Fruit fly (Drosophila melanogaster) whole organism, embryonic: Measurements from ENCODE around the gene CG9044.

Experiments used
- CG2202 ChIP-seq: fragments of 200-800 bp; sonication (Bioruptor generic); optimal IDR thresholded peaks from 2 replicates; lab custom pipeline; 2018; ENCODE audit warnings: missing biosample characterization, mild to moderate bottlenecking, missing genetic modification characterization
- CG9215 ChIP-seq: fragments of 200-800 bp; sonication (Bioruptor generic); IDR thresholded peaks from 2 replicates; pipeline ENCODE4 v1.3.6; 2022; ENCODE audit warnings: missing biosample characterization, missing genetic modification characterization
- CG9437 ChIP-seq: fragments of 200-800 bp; sonication (Bioruptor generic); optimal IDR thresholded peaks from 2 replicates; lab custom pipeline; 2018; ENCODE audit warnings: missing biosample characterization, mild to moderate bottlenecking, missing genetic modification characterization
- Dp ChIP-seq: fragments of 200-800 bp; sonication (Bioruptor generic); optimal IDR thresholded peaks from 2 replicates; lab custom pipeline; 2018; ENCODE audit warnings: missing biosample characterization, mild to moderate bottlenecking, missing genetic modification characterization, moderate library complexity
- E2f2 ChIP-seq: fragments of 200-800 bp; sonication (Bioruptor generic); IDR thresholded peaks from 2 replicates; pipeline ENCODE4 v1.3.6; 2022; ENCODE audit warnings: missing biosample characterization, missing genetic modification characterization
- Ets97D ChIP-seq: fragments of 200-800 bp; sonication (Bioruptor generic); optimal IDR thresholded peaks from 3 replicates; lab custom pipeline; 2016; ENCODE audit warnings: missing biosample characterization, missing genetic modification characterization
- Lim3 ChIP-seq: fragments of 200-800 bp; sonication (Bioruptor generic); IDR thresholded peaks from 2 replicates; pipeline ENCODE4 v1.3.6; 2022; ENCODE audit warnings: missing biosample characterization, missing genetic modification characterization
- Med ChIP-seq: fragments of 200-800 bp; sonication (Bioruptor generic); peaks from one replicate; lab custom pipeline; 2016; ENCODE audit warnings: missing biosample characterization, missing genetic modification characterization, mild to moderate bottlenecking, inconsistent platforms, moderate library complexity
- Myb ChIP-seq: fragments of 200-800 bp; sonication (Bioruptor generic); optimal IDR thresholded peaks from 2 replicates; lab custom pipeline; 2016; ENCODE audit warnings: missing biosample characterization, missing genetic modification characterization
- bbx ChIP-seq: fragments of 200-800 bp; sonication (Bioruptor generic); IDR thresholded peaks from 2 replicates; pipeline ENCODE4 v1.3.6; 2022; ENCODE audit warnings: missing biosample characterization, missing genetic modification characterization; ENCODE audit not compliant: partially characterized antibody
- br ChIP-seq: fragments of >200 bp; optimal IDR thresholded peaks from 2 replicates; lab custom pipeline; 2017
- chinmo ChIP-seq: fragments of 200-800 bp; sonication (Bioruptor generic); IDR thresholded peaks from 4 replicates; pipeline ENCODE4 v1.3.6; 2022; ENCODE audit warnings: missing biosample characterization, missing genetic modification characterization; ENCODE audit not compliant: partially characterized antibody
- gcm2 ChIP-seq: fragments of 200-800 bp; sonication (Bioruptor generic); optimal IDR thresholded peaks from 2 replicates; lab custom pipeline; 2016; ENCODE audit warnings: missing biosample characterization, missing genetic modification characterization
- gfzf ChIP-seq: fragments of 200-800 bp; sonication (Bioruptor generic); optimal IDR thresholded peaks from 2 replicates; lab custom pipeline; 2016; ENCODE audit warnings: missing biosample characterization, mild to moderate bottlenecking, missing genetic modification characterization, moderate library complexity
- phol ChIP-seq: fragments of 200-800 bp; sonication (Bioruptor generic); optimal IDR thresholded peaks from 3 replicates; lab custom pipeline; 2018; ENCODE audit warnings: missing biosample characterization, mild to moderate bottlenecking, missing genetic modification characterization, moderate library complexity
- pzg ChIP-seq: fragments of 200-800 bp; sonication (Bioruptor generic); optimal IDR thresholded peaks from 3 replicates; lab custom pipeline; 2018; ENCODE audit warnings: missing biosample characterization, mild to moderate bottlenecking, missing genetic modification characterization, moderate library complexity
- row ChIP-seq: fragments of 200-800 bp; sonication (Bioruptor generic); IDR thresholded peaks from 3 replicates; pipeline ENCODE4 v1.3.6; 2022; ENCODE audit warnings: missing biosample characterization, missing genetic modification characterization

Gene CG9044

DNA sequence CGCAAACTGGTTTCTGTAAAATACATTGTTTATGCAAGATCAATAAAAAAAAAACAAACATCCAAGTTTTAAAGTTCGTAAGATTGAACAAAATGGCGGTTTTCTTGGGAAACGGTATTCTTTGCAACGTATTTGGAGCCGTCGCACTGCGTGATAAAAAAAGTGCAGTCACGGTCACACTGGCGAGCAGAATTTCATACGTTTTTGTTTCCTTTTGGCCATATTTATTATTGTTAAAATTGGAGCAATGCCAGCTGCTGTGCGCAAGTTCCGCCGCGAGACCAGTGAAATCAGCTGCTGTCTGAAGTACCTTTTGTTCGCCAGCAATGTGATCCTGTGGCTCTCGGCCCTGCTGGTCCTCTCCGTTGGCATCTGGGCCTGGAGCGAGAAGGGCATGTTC lies 50.8 kb downstream of the CG9044 start, which contains the start of gene Tsp26A (continued):
- TF ChIP-seq CG2202 (tag; lab: Kevin White, UChicago): no peak
- 0 out of 4 replicates have a peak, but pooled peaks have one; percentile 52 for TF ChIP-seq chinmo (GFP tag; lab: Robert Waterston, UW)
- TF ChIP-seq E2f2 (GFP tag; lab: Robert Waterston, UW): peak; percentile 56
- TF ChIP-seq pzg (GFP tag; lab: Kevin White, UChicago): peak; percentile 42
- TF ChIP-seq row (GFP tag; lab: Robert Waterston, UW): 0 out of 3 replicates have a peak, but pooled peaks have one; percentile 23
- peak; percentile 47 for TF ChIP-seq Dp
- peak; percentile 29 for TF ChIP-seq Ets97D
- TF ChIP-seq gfzf (GFP tag; lab: Kevin White, UChicago): peak; percentile 67
- no peak for TF ChIP-seq br
- no peak for TF ChIP-seq Lim3 (GFP tag; lab: Robert Waterston, UW)
- peak; percentile 62 for TF ChIP-seq Med
- TF ChIP-seq CG9437 (GFP tag; lab: Kevin White, UChicago): peak; percentile 81
- TF ChIP-seq bbx (GFP tag; lab: Robert Waterston, UW): peak; percentile 48; the same call in 1 of the 2 replicates
- peak; percentile 93 for TF ChIP-seq phol (tag; lab: Kevin White, UChicago)
- TF ChIP-seq Myb (GFP tag; lab: Kevin White, UChicago): peak; percentile 39
- TF ChIP-seq gcm2: no peak
- no peak for TF ChIP-seq CG9215 (GFP tag; lab: Robert Waterston, UW)
